Worm (Caenorhabditis elegans) whole organism, early embryonic: ENCODE data around the gene H03A11.2.

Experiments
- B0310.2 ChIP-seq: sonication (generic microtip); optimal IDR thresholded peaks from 2 replicates; lab custom pipeline; 2016; ENCODE audit warnings: mild to moderate bottlenecking, missing genetic modification characterization, missing compliant biosample characterization
- F13C5.2 ChIP-seq: sonication (generic microtip); optimal IDR thresholded peaks from 2 replicates; lab custom pipeline; 2017; ENCODE audit warnings: mild to moderate bottlenecking, missing genetic modification characterization, inconsistent platforms, missing compliant biosample characterization
- aly-1 ChIP-seq: sonication (generic microtip); optimal IDR thresholded peaks from 2 replicates; lab custom pipeline; 2016; ENCODE audit warnings: missing genetic modification characterization, missing compliant biosample characterization
- ama-1 ChIP-seq: fragments of 150-350 bp; optimal IDR thresholded peaks from 2 replicates; lab custom pipeline; 2014
- ceh-13 ChIP-seq: fragments of 200-800 bp; sonication (Bioruptor generic); optimal IDR thresholded peaks from 2 replicates; lab custom pipeline; 2018; ENCODE audit warnings: mild to moderate bottlenecking, missing genetic modification characterization, missing compliant biosample characterization
- ceh-36 ChIP-seq: sonication (generic microtip); optimal IDR thresholded peaks from 2 replicates; lab custom pipeline; 2016; ENCODE audit warnings: missing genetic modification characterization, inconsistent platforms, missing compliant biosample characterization
- ets-7 ChIP-seq: sonication (generic microtip); optimal IDR thresholded peaks from 2 replicates; lab custom pipeline; 2016; ENCODE audit warnings: missing genotype, missing genetic modification characterization, missing compliant biosample characterization
- flt-1 ChIP-seq: fragments of 200-800 bp; sonication (Bioruptor generic); IDR thresholded peaks from 2 replicates; pipeline ENCODE4 v1.3.6; 2022; ENCODE audit warnings: missing genetic modification characterization, missing compliant biosample characterization
- hmbx-1 ChIP-seq: sonication (generic microtip); optimal IDR thresholded peaks from 2 replicates; lab custom pipeline; 2016; ENCODE audit warnings: mild to moderate bottlenecking, missing genetic modification characterization, missing compliant biosample characterization
- hmg-4 ChIP-seq: fragments of 200-800 bp; sonication (Bioruptor generic); optimal IDR thresholded peaks from 2 replicates; lab custom pipeline; 2018; ENCODE audit warnings: mild to moderate bottlenecking, missing genetic modification characterization, missing compliant biosample characterization
- hnd-1 ChIP-seq: sonication (generic microtip); optimal IDR thresholded peaks from 2 replicates; lab custom pipeline; 2016; ENCODE audit warnings: missing genetic modification characterization, missing compliant biosample characterization
- pes-1 ChIP-seq: fragments of 200-800 bp; sonication (Bioruptor generic); IDR thresholded peaks from 2 replicates; pipeline ENCODE4 v1.3.6; 2022; ENCODE audit warnings: missing genetic modification reagents, missing genetic modification characterization, missing compliant biosample characterization
- scrt-1 ChIP-seq: fragments of 200-800 bp; sonication (Bioruptor generic); IDR thresholded peaks from 2 replicates; pipeline ENCODE4 v1.3.6; 2022; ENCODE audit warnings: missing genetic modification characterization, missing compliant biosample characterization
- sea-1 ChIP-seq: fragments of 200-800 bp; sonication (Bioruptor generic); conservative IDR thresholded peaks from 2 replicates; pipeline ENCODE4 v1.3.6; 2022; ENCODE audit warnings: missing genetic modification characterization, missing compliant biosample characterization
- tbx-11 ChIP-seq: fragments of 200-800 bp; sonication (Bioruptor generic); IDR thresholded peaks from 2 replicates; pipeline ENCODE4 v1.3.6; 2022; ENCODE audit warnings: missing genetic modification characterization, missing compliant biosample characterization
- tbx-37 ChIP-seq: fragments of 200-800 bp; sonication (Bioruptor generic); conservative IDR thresholded peaks from 2 replicates; pipeline ENCODE4 v1.3.6; 2022; ENCODE audit warnings: missing genetic modification reagents, missing genetic modification characterization, missing compliant biosample characterization
- tra-4 ChIP-seq: sonication (generic microtip); optimal IDR thresholded peaks from 2 replicates; lab custom pipeline; 2017; ENCODE audit warnings: missing genetic modification characterization, missing compliant biosample characterization

H03A11.2 gene

ce11 chrX:15224128-15224527 is 6.3 kb downstream of the H03A11.2 start:
- TF ChIP-seq ceh-36 (tag; lab: Kevin White, UChicago) = no peak

DNA sequence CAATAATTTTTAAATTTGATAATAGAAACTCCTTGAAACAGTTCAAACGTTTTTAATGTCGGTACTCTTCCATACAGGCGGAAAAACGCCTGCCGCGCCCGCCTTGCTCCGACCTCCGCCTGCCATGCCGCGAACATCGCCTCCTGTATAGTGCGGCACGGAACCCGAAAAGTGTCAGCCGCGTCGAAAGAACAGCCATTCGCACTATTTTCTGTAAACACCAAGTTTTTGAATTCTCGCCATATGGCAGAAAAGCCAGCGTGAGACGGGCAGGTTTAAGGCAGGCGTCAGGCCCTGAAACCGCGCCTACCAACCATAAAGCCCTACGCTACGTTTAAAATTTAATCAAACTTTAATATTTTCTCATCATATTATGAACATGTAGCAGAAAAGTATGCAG is 7.7 kb downstream of the H03A11.2 start:
- TF ChIP-seq aly-1 (tag; lab: Kevin White, UChicago) (no peak), sea-1 (GFP tag; lab: Robert Waterston, UW) (no peak), ceh-13 (GFP tag; lab: Kevin White, UChicago) (no peak), hmg-4 (no peak), flt-1 (GFP tag; lab: Robert Waterston, UW) (no peak), hnd-1 (tag; lab: Kevin White, UChicago) (no peak), tbx-11 (GFP tag; lab: Robert Waterston, UW) (no peak), B0310.2 (tag; lab: Kevin White, UChicago) (no peak), ets-7 (no peak), ceh-36 (tag; lab: Kevin White, UChicago) (no peak)

- TF ChIP-seq flt-1 (GFP tag; lab: Robert Waterston, UW) (no peak), tbx-11 (GFP tag; lab: Robert Waterston, UW) (no peak), B0310.2 (tag; lab: Kevin White, UChicago) (no peak), ets-7 (no peak), hmbx-1 (tag; lab: Kevin White, UChicago) (no peak), pes-1 (no peak), tra-4 (tag; lab: Kevin White, UChicago) (no peak), ceh-13 (GFP tag; lab: Kevin White, UChicago) (no peak), scrt-1 (no peak)
Measured at ce11 chrX:15221865-15222551, 8.4 kb downstream of the H03A11.2 start.

DNA sequence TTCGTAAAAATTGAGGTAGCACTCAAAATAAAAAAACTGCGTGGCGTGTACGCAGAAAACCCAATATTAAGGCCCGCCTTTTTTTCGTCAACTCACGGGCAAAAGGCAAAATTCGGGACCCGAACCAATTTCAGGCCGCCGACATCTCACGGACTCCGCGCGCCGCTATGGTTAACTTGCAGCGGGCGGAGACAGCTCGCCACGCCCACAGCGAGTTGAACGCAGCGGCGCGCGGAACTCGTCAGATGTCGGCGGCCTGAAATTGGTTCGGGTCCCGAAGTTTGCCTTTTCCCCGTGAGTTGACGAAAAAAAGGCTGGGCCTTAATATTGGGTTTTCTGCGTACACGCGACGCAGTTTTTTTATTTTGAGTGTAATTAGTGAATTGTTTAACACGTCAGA is 9.3 kb downstream of the H03A11.2 start:
- no peak for TF ChIP-seq hmbx-1 (tag; lab: Kevin White, UChicago)
- TF ChIP-seq pes-1 = 0 out of 2 replicates have a peak, but pooled peaks have one; percentile 32

- TF ChIP-seq pes-1 (no peak), ets-7 (no peak), ama-1 (lab: Kevin White, UChicago) (no peak), sea-1 (GFP tag; lab: Robert Waterston, UW) (no peak), F13C5.2 (no peak), aly-1 (tag; lab: Kevin White, UChicago) (no peak), hmbx-1 (tag; lab: Kevin White, UChicago) (no peak), B0310.2 (tag; lab: Kevin White, UChicago) (no peak), flt-1 (GFP tag; lab: Robert Waterston, UW) (no peak), tbx-37 (GFP tag; lab: Robert Waterston, UW) (no peak)
Measured at ce11 chrX:15215272-15215671, 15.2 kb downstream of the H03A11.2 start.

- no peak for TF ChIP-seq F13C5.2
- no peak for TF ChIP-seq ets-7
- TF ChIP-seq flt-1 (GFP tag; lab: Robert Waterston, UW) = no peak
- TF ChIP-seq hnd-1 (tag; lab: Kevin White, UChicago) = no peak
- TF ChIP-seq sea-1 (GFP tag; lab: Robert Waterston, UW) = no peak
- TF ChIP-seq pes-1 = no peak
Measured at ce11 chrX:15213182-15213829, 17.1 kb downstream of the H03A11.2 start, which contains the start of the genes H03A11.13 and famk-1. H03A11.13 (minus strand) TSS chrX:15213232. famk-1 (minus strand) TSS chrX:15213259.

- TF ChIP-seq hnd-1 (tag; lab: Kevin White, UChicago) (no peak), tbx-11 (GFP tag; lab: Robert Waterston, UW) (0 out of 2 replicates have a peak, but pooled peaks have one; percentile 55), scrt-1 (no peak; the same call in 1 of the 2 replicates), sea-1 (GFP tag; lab: Robert Waterston, UW) (peak; percentile 70; the same call in 1 of the 2 replicates), pes-1 (peak; percentile 70), flt-1 (GFP tag; lab: Robert Waterston, UW) (peak; percentile 36; the same call in 1 of the 2 replicates), B0310.2 (tag; lab: Kevin White, UChicago) (no peak), tbx-37 (GFP tag; lab: Robert Waterston, UW) (0 out of 2 replicates have a peak, but pooled peaks have one; percentile 43)
Measured at ce11 chrX:15200720-15201119, 29.7 kb downstream of the H03A11.2 start.

- TF ChIP-seq hmbx-1 (tag; lab: Kevin White, UChicago) (no peak), scrt-1 (no peak)
Measured at ce11 chrX:15200146-15200545, 30.3 kb downstream of the H03A11.2 start.

DNA sequence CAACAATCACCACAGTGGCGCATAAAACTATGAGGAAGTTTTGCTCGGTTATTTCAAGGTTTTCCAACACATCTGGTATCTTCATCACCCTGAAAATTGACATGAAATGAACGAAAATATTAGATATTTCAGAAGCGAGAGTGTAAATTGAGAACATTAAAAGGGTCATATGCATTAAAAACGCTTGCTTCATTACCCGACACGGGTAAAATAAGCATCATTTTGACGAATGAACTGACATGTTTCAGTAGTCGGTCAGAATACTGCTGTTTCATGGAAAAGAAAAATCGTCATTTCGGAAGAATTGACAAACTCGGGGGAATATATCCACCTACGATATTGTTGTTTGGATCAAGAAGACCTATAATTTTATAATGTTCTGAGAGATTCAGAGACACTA is 31.4 kb downstream of the H03A11.2 start, which contains the start of gene snt-7:
TSS of gene snt-7 (minus strand) at position 101 of the 400 bp plus-strand sequence.
- TF ChIP-seq flt-1 (GFP tag; lab: Robert Waterston, UW) = no peak
- TF ChIP-seq sea-1 (GFP tag; lab: Robert Waterston, UW) = no peak
- TF ChIP-seq ama-1 (lab: Kevin White, UChicago) = no peak
- TF ChIP-seq ceh-13 (GFP tag; lab: Kevin White, UChicago) = no peak
- no peak for TF ChIP-seq pes-1
- TF ChIP-seq hmg-4 = no peak
- no peak for TF ChIP-seq B0310.2 (tag; lab: Kevin White, UChicago)
- TF ChIP-seq ceh-36 (tag; lab: Kevin White, UChicago) = no peak
- TF ChIP-seq tbx-11 (GFP tag; lab: Robert Waterston, UW) = no peak
- no peak for TF ChIP-seq aly-1 (tag; lab: Kevin White, UChicago)
- no peak for TF ChIP-seq hnd-1 (tag; lab: Kevin White, UChicago)
- no peak for TF ChIP-seq F13C5.2
- TF ChIP-seq scrt-1 = no peak
- TF ChIP-seq tra-4 (tag; lab: Kevin White, UChicago) = no peak
- TF ChIP-seq ets-7 = no peak
- TF ChIP-seq tbx-37 (GFP tag; lab: Robert Waterston, UW) = no peak
- TF ChIP-seq hmbx-1 (tag; lab: Kevin White, UChicago) = no peak
